Fruit fly (Drosophila melanogaster) whole organism, prepupa: ENCODE measurements around the gene CG32537.

Experiments
- CG10669 ChIP-seq: fragments of 200-800 bp; sonication (Bioruptor generic); optimal IDR thresholded peaks from 3 replicates; lab custom pipeline; 2018; ENCODE audit warnings: missing biosample characterization, mild to moderate bottlenecking, missing genetic modification characterization, moderate library complexity
- CG11294 ChIP-seq: fragments of 200-800 bp; sonication (Bioruptor generic); IDR thresholded peaks from 2 replicates; pipeline ENCODE4 v1.3.6; 2022; ENCODE audit warnings: missing biosample characterization, missing genetic modification characterization
- CG11762 ChIP-seq: fragments of 200-800 bp; sonication (Bioruptor generic); optimal IDR thresholded peaks from 3 replicates; lab custom pipeline; 2016; ENCODE audit warnings: missing biosample characterization, missing genetic modification characterization; ENCODE audit not compliant: insufficient read depth
- CG11902 ChIP-seq: fragments of 200-800 bp; sonication (Bioruptor generic); optimal IDR thresholded peaks from 3 replicates; lab custom pipeline; 2016; ENCODE audit warnings: missing biosample characterization, missing genetic modification characterization
- CG16779 ChIP-seq: fragments of 200-800 bp; sonication (Bioruptor generic); optimal IDR thresholded peaks from 3 replicates; lab custom pipeline; 2017; ENCODE audit warnings: missing biosample characterization, mild to moderate bottlenecking, missing genetic modification characterization
- CG3032 ChIP-seq: fragments of 200-800 bp; optimal IDR thresholded peaks from 2 replicates; lab custom pipeline; 2019; ENCODE audit warnings: missing biosample characterization, mild to moderate bottlenecking, missing genetic modification characterization, moderate library complexity
- CG31627 ChIP-seq: fragments of 200-800 bp; sonication (Bioruptor generic); optimal IDR thresholded peaks from 3 replicates; lab custom pipeline; 2016; ENCODE audit warnings: missing biosample characterization, missing genetic modification characterization
- CG32006 ChIP-seq: fragments of 200-800 bp; sonication (Bioruptor generic); optimal IDR thresholded peaks from 3 replicates; lab custom pipeline; 2017; ENCODE audit warnings: missing biosample characterization, mild to moderate bottlenecking, missing genetic modification characterization
- CG34406 ChIP-seq: fragments of 200-800 bp; sonication (Bioruptor generic); optimal IDR thresholded peaks from 3 replicates; lab custom pipeline; 2016; ENCODE audit warnings: missing biosample characterization, missing genetic modification characterization
- CG3919 ChIP-seq: fragments of 200-800 bp; sonication (Bioruptor generic); optimal IDR thresholded peaks from 3 replicates; lab custom pipeline; 2016; ENCODE audit warnings: missing biosample characterization, missing genetic modification characterization
- CG6163 ChIP-seq: fragments of 200-800 bp; sonication (Bioruptor generic); IDR thresholded peaks from 3 replicates; pipeline ENCODE4 v1.3.6; 2022; ENCODE audit warnings: missing biosample characterization, missing genetic modification characterization
- CG6792 ChIP-seq: fragments of 200-800 bp; sonication (Bioruptor generic); optimal IDR thresholded peaks from 3 replicates; lab custom pipeline; 2016; ENCODE audit warnings: missing biosample characterization, missing genetic modification characterization
- CG6808 ChIP-seq: fragments of 200-800 bp; sonication (Bioruptor generic); optimal IDR thresholded peaks from 3 replicates; lab custom pipeline; 2017; ENCODE audit warnings: missing biosample characterization, missing genetic modification characterization, mild to moderate bottlenecking, moderate library complexity, missing genetic modification reagents
- CG7368 ChIP-seq: fragments of 200-800 bp; sonication (Bioruptor generic); optimal IDR thresholded peaks from 3 replicates; lab custom pipeline; 2016; ENCODE audit warnings: missing biosample characterization, missing genetic modification characterization
- CG8119 ChIP-seq: fragments of 200-800 bp; sonication (Bioruptor generic); IDR thresholded peaks from 3 replicates; pipeline ENCODE4 v1.3.6; 2022; ENCODE audit warnings: missing biosample characterization, missing genetic modification characterization
- CG8319 ChIP-seq: fragments of 200-800 bp; sonication (Bioruptor generic); optimal IDR thresholded peaks from 3 replicates; lab custom pipeline; 2016; ENCODE audit warnings: missing biosample characterization, missing genetic modification characterization
- CG8632 ChIP-seq: fragments of 200-800 bp; sonication (Bioruptor generic); optimal IDR thresholded peaks from 3 replicates; lab custom pipeline; 2016; ENCODE audit warnings: missing biosample characterization, missing genetic modification characterization
- Eip75B ChIP-seq: fragments of 200-800 bp; sonication (Bioruptor generic); optimal IDR thresholded peaks from 3 replicates; lab custom pipeline; 2016; ENCODE audit warnings: missing biosample characterization, missing genetic modification characterization
- Eip78C ChIP-seq: fragments of 200-800 bp; sonication (Bioruptor generic); peaks from one replicate; lab custom pipeline; 2016; ENCODE audit warnings: missing biosample characterization, missing genetic modification characterization
- Ets21C ChIP-seq: fragments of 200-800 bp; sonication (Bioruptor generic); optimal IDR thresholded peaks from 3 replicates; lab custom pipeline; 2016; ENCODE audit warnings: missing biosample characterization, missing genetic modification characterization
- Hr38 ChIP-seq: sonication (Bioruptor generic); optimal IDR thresholded peaks from 2 replicates; lab custom pipeline; 2016; ENCODE audit warnings: missing biosample characterization, missing genetic modification characterization
- Met ChIP-seq: fragments of 200-800 bp; sonication (Bioruptor generic); optimal IDR thresholded peaks from 3 replicates; lab custom pipeline; 2016; ENCODE audit warnings: missing biosample characterization, missing genetic modification characterization
- Smox ChIP-seq: fragments of 200-800 bp; sonication (Bioruptor generic); optimal IDR thresholded peaks from 3 replicates; lab custom pipeline; 2016; ENCODE audit warnings: missing biosample characterization, missing genetic modification characterization
- Sox102F ChIP-seq: fragments of 200-800 bp; sonication (Bioruptor generic); optimal IDR thresholded peaks from 2 replicates; lab custom pipeline; 2016; ENCODE audit warnings: missing biosample characterization, mild to moderate bottlenecking, missing genetic modification characterization
- Sox14 ChIP-seq: fragments of 200-800 bp; sonication (Bioruptor generic); optimal IDR thresholded peaks from 3 replicates; lab custom pipeline; 2016; ENCODE audit warnings: missing biosample characterization, missing genetic modification characterization
- Sox15 ChIP-seq: fragments of 200-800 bp; sonication (Bioruptor generic); optimal IDR thresholded peaks from 3 replicates; lab custom pipeline; 2016; ENCODE audit warnings: missing biosample characterization, missing genetic modification characterization
- achi ChIP-seq: fragments of 200-800 bp; sonication (Bioruptor generic); optimal IDR thresholded peaks from 3 replicates; lab custom pipeline; 2016; ENCODE audit warnings: missing biosample characterization, missing genetic modification characterization
- cyc ChIP-seq: fragments of 200-800 bp; sonication (Bioruptor generic); optimal IDR thresholded peaks from 3 replicates; lab custom pipeline; 2016; ENCODE audit warnings: missing biosample characterization, missing genetic modification characterization
- dsx ChIP-seq: fragments of 200-800 bp; optimal IDR thresholded peaks from 3 replicates; lab custom pipeline; 2019; ENCODE audit warnings: missing biosample characterization, mild to moderate bottlenecking, missing genetic modification characterization, moderate library complexity; ENCODE audit not compliant: poor library complexity, severe bottlenecking
- eg ChIP-seq: fragments of 200-800 bp; sonication (Bioruptor generic); IDR thresholded peaks from 3 replicates; pipeline ENCODE4 v1.3.6; 2022; ENCODE audit warnings: missing biosample characterization, missing genetic modification characterization
- esn ChIP-seq: fragments of 200-800 bp; sonication (Bioruptor generic); optimal IDR thresholded peaks from 2 replicates; lab custom pipeline; 2016; ENCODE audit warnings: missing biosample characterization, mild to moderate bottlenecking, missing genetic modification characterization, moderate library complexity
- fd59A ChIP-seq: fragments of 200-800 bp; sonication (Bioruptor generic); optimal IDR thresholded peaks from 2 replicates; lab custom pipeline; 2017; ENCODE audit warnings: missing biosample characterization, mild to moderate bottlenecking, missing genetic modification characterization, missing genetic modification reagents
- fd85E ChIP-seq: fragments of 200-800 bp; sonication (Bioruptor generic); optimal IDR thresholded peaks from 3 replicates; lab custom pipeline; 2016; ENCODE audit warnings: missing biosample characterization, missing genetic modification characterization
- fkh ChIP-seq: fragments of 200-800 bp; sonication (Bioruptor generic); optimal IDR thresholded peaks from 3 replicates; lab custom pipeline; 2017; ENCODE audit warnings: missing biosample characterization, mild to moderate bottlenecking, missing genetic modification characterization, moderate library complexity
- lz ChIP-seq: fragments of 200-800 bp; sonication (Bioruptor generic); optimal IDR thresholded peaks from 3 replicates; lab custom pipeline; 2016; ENCODE audit warnings: missing biosample characterization, missing genetic modification characterization
- pdm3 ChIP-seq: fragments of 200-800 bp; sonication (Bioruptor generic); optimal IDR thresholded peaks from 3 replicates; lab custom pipeline; 2016; ENCODE audit warnings: missing biosample characterization, missing genetic modification characterization
- spab ChIP-seq: fragments of 200-800 bp; sonication (Bioruptor generic); optimal IDR thresholded peaks from 2 replicates; lab custom pipeline; 2017; ENCODE audit warnings: missing biosample characterization, mild to moderate bottlenecking, missing genetic modification characterization, missing genetic modification reagents
- ss ChIP-seq, 2 experiments: fragments of 200-800 bp; sonication (Bioruptor generic); optimal IDR thresholded peaks; 2 replicates in 1 of 2; 3 replicates in 1 of 2; lab custom pipeline; 2017 to 2018; ENCODE audit warnings: mild to moderate bottlenecking in 2 of 2, missing biosample characterization in 2 of 2, missing genetic modification characterization in 2 of 2, moderate library complexity in 1 of 2
- svp ChIP-seq: fragments of 200-800 bp; sonication (Bioruptor generic); peaks from one replicate; lab custom pipeline; 2016; ENCODE audit warnings: missing biosample characterization, missing genetic modification characterization

Gene CG32537

dm6 chrX:19278395-19278794, 2.1 kb upstream of the CG32537 start:
- no peak for TF ChIP-seq Met
- TF ChIP-seq Hr38 (GFP tag; lab: Kevin White, UChicago): no peak
- no peak for TF ChIP-seq Sox102F
- no peak for TF ChIP-seq CG8319 (GFP tag; lab: Kevin White, UChicago)
- no peak for TF ChIP-seq CG10669 (GFP tag; lab: Kevin White, UChicago)
- TF ChIP-seq Sox15: no peak
- TF ChIP-seq cyc (GFP tag; lab: Kevin White, UChicago): no peak
- no peak for TF ChIP-seq lz
- TF ChIP-seq CG8632 (GFP tag; lab: Kevin White, UChicago): no peak
- TF ChIP-seq esn (GFP tag; lab: Kevin White, UChicago): no peak
- TF ChIP-seq CG11762: no peak
- no peak for TF ChIP-seq CG32006 (GFP tag; lab: Kevin White, UChicago)
- no peak for TF ChIP-seq achi
- no peak for TF ChIP-seq CG11294 (GFP tag; lab: Robert Waterston, UW)
- TF ChIP-seq, all 60 proteins: peak for 0

DNA sequence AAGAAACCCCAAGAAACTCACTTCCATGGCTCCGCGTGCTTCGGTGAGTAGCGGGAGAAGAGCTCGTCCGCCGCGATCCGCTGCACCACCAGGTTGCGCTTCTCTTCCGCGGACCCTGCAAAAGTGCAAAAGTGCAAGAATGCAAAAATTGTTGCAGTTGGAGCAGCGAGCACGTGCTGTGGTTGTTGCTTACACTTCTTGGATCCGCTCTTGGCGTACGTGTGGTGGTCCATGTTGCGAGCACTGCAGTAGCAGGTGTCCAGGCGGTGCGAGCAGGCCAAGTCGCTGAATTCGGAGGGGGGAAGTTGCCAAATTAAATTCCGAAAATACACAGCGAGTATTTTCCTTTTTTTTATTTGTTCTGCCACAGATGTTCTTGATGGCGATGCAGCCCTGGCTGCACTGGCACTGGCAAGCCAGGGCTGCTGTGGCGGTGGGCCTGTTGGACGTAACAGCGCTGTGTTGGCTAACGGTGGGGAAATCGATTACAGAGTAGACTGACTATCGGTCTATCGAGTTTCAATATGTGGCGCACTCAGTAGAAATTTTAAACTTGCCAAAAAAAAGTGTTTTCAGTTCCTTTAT, 7.8 kb downstream of the CG32537 start, which contains the start of gene CG8010:
Gene CG8010, minus strand, starts transcription at position 413 of the 585 bp plus-strand sequence.
- TF ChIP-seq CG6808 (GFP tag; lab: Kevin White, UChicago) (no peak), CG31627 (GFP tag; lab: Kevin White, UChicago) (peak; percentile 5), CG11762 (no peak), Eip75B (no peak), CG3032 (tag; lab: Kevin White, UChicago) (no peak), CG32006 (GFP tag; lab: Kevin White, UChicago) (no peak), Sox14 (GFP tag; lab: Kevin White, UChicago) (peak; percentile 42), CG6792 (no peak), svp (GFP tag; lab: Kevin White, UChicago) (no peak), cyc (GFP tag; lab: Kevin White, UChicago) (peak; percentile 42), eg (GFP tag; lab: Robert Waterston, UW) (peak; percentile 58; the same call in 1 of the 3 replicates), CG6163 (GFP tag; lab: Robert Waterston, UW) (peak; percentile 32; the same call in 1 of the 3 replicates), fkh (GFP tag; lab: Kevin White, UChicago) (peak; percentile 76), lz (peak; percentile 3), CG11294 (GFP tag; lab: Robert Waterston, UW) (no peak), esn (GFP tag; lab: Kevin White, UChicago) (peak; percentile 35), Eip78C (GFP tag; lab: Kevin White, UChicago) (peak; percentile 41)
- TF ChIP-seq, all 60 proteins: peak for 9

DNA sequence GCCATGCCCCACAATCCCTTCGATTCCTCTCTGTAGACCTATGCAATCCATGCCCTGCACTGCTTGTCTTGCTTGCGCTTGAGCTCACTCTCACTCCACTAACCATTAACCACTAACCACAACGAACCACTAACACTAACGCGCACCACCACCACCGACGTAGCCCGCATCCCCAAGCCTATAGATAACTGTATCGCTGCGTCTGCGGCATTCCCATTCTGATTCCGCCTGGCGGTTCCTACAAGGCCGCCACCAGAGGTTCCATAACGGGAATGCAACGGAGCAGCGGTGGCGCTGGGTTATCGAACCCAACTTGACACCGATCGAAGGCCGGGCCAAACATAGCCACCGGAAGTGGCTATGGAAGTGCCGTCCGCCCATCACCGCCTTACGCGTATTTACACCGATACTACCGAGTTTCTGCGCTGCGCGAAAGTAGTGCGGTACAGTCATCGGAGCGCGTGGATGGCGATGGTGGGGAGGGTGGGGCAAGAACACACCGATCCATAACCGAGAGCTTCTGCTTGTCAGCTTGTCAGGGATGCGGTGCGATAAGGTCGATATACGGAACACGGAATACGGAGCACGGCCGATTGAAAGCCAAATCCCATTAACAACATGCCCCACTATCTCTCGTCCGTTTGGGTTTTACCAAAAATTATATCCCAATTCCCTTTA, 10.4 kb downstream of the CG32537 start:
- TF ChIP-seq Eip75B (no peak), pdm3 (GFP tag; lab: Kevin White, UChicago) (no peak), CG11902 (no peak), CG3919 (GFP tag; lab: Kevin White, UChicago) (no peak)
- TF ChIP-seq, all 60 proteins: peak for 0

DNA sequence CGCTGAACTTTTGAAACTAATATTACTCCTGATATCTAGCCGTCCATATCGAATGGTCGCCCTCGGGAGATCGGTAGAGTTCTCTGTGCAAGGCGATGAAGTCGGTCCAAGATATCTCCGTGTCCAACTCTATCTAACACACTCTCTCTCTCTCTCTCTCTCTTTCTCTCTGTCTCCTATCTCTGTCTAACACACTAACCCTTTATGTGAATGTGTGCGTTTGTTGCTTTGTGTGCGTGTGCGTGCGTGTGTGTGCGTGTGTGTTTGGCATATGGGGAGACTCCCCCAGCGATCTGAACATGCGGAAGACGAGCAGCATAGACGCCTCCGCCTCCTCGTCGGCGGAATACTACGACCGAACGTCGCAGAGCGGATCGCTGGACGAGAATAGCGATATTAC, 11.9 kb downstream of the CG32537 start:
- no peak for TF ChIP-seq spab (GFP tag; lab: Kevin White, UChicago)
- TF ChIP-seq CG16779 (tag; lab: Kevin White, UChicago): no peak
- TF ChIP-seq CG7368 (GFP tag; lab: Kevin White, UChicago): no peak
- no peak for TF ChIP-seq CG31627 (GFP tag; lab: Kevin White, UChicago)
- TF ChIP-seq CG11902: no peak
- TF ChIP-seq cyc (GFP tag; lab: Kevin White, UChicago): no peak
- no peak for TF ChIP-seq fd85E (GFP tag; lab: Kevin White, UChicago)
- TF ChIP-seq CG8119 (GFP tag; lab: Robert Waterston, UW): no peak
- no peak for TF ChIP-seq Eip75B
- no peak for TF ChIP-seq ss (GFP tag; optimal IDR thresholded peaks at IDR 0.05; lab: Kevin White, UChicago)
- TF ChIP-seq Smox (GFP tag; lab: Kevin White, UChicago): no peak
- no peak for TF ChIP-seq fd59A
- no peak for TF ChIP-seq CG34406 (GFP tag; lab: Kevin White, UChicago)
- TF ChIP-seq dsx (GFP tag; lab: Kevin White, UChicago): no peak
- no peak for TF ChIP-seq Ets21C
- TF ChIP-seq, all 60 proteins: peak for 0
